Worm (Caenorhabditis elegans) whole organism, L1 larva: ENCODE results near the gene ptr-6.
A peak's percentile ranks its signal among the peaks of the same experiment; 100 is the strongest.

ENCODE experiments used
- C04F5.9 ChIP-seq: sonication (generic microtip); optimal IDR thresholded peaks from 2 replicates; lab custom pipeline; 2016; ENCODE audit warnings: missing genetic modification characterization, missing compliant biosample characterization
- C16A3.4 ChIP-seq: fragments of 150-350 bp; optimal IDR thresholded peaks from 2 replicates; lab custom pipeline; 2014; ENCODE audit warnings: missing biosample characterization, missing genetic modification characterization
- C34B4.2 ChIP-seq: sonication (generic microtip); optimal IDR thresholded peaks from 2 replicates; lab custom pipeline; 2017; ENCODE audit warnings: mild to moderate bottlenecking, missing genetic modification characterization, missing compliant biosample characterization
- blmp-1 ChIP-seq: fragments of 150-350 bp; optimal IDR thresholded peaks from 2 replicates; lab custom pipeline; 2014; ENCODE audit warnings: missing biosample characterization, missing genetic modification characterization
- ceh-63 ChIP-seq: fragments of 200-800 bp; sonication (Bioruptor generic); optimal IDR thresholded peaks from 2 replicates; lab custom pipeline; 2018; ENCODE audit warnings: mild to moderate bottlenecking, missing genetic modification characterization, missing compliant biosample characterization
- ceh-90 ChIP-seq: sonication (generic microtip); optimal IDR thresholded peaks from 2 replicates; lab custom pipeline; 2016; ENCODE audit warnings: missing genetic modification characterization, missing compliant biosample characterization
- ces-1 ChIP-seq: fragments of 150-350 bp; optimal IDR thresholded peaks from 2 replicates; lab custom pipeline; 2014; ENCODE audit warnings: missing biosample characterization, missing genetic modification reagents, missing genetic modification characterization
- dsc-1 ChIP-seq: sonication (generic microtip); optimal IDR thresholded peaks from 2 replicates; lab custom pipeline; 2016; ENCODE audit warnings: mild to moderate bottlenecking, missing genetic modification characterization, missing compliant biosample characterization
- efl-1 ChIP-seq, 4 experiments: fragments of 150-350 bp; optimal IDR thresholded peaks in 3 of 4; peaks in 1 of 4; 1 replicate in 1 of 4; 2 replicates in 3 of 4; lab custom pipeline; 2014; ENCODE audit warnings: missing biosample characterization in 2 of 4, missing genetic modification characterization in 2 of 4, missing genetic modification reagents in 2 of 4
- ets-5 ChIP-seq: fragments of 200-800 bp; sonication (Bioruptor generic); IDR thresholded peaks from 2 replicates; pipeline ENCODE4 v1.3.6; 2022; ENCODE audit warnings: missing genetic modification characterization, missing compliant biosample characterization
- fkh-10 ChIP-seq: sonication (generic microtip); optimal IDR thresholded peaks from 2 replicates; lab custom pipeline; 2017; ENCODE audit warnings: missing biosample characterization, missing genetic modification reagents, missing genetic modification characterization
- fkh-4 ChIP-seq: sonication (generic microtip); optimal IDR thresholded peaks from 2 replicates; lab custom pipeline; 2016; ENCODE audit warnings: missing compliant biosample characterization, missing genetic modification characterization, borderline replicate concordance
- grh-1 ChIP-seq: fragments of 200-800 bp; sonication (Bioruptor generic); IDR thresholded peaks from 2 replicates; pipeline ENCODE4 v1.3.6; 2022; ENCODE audit warnings: missing genetic modification reagents, missing genetic modification characterization, missing compliant biosample characterization
- hlh-17 ChIP-seq: fragments of 200-800 bp; sonication (Bioruptor generic); optimal IDR thresholded peaks from 2 replicates; lab custom pipeline; 2018; ENCODE audit warnings: missing genetic modification characterization, mild to moderate bottlenecking, missing compliant biosample characterization, moderate library complexity, borderline replicate concordance
- hlh-4 ChIP-seq: sonication (generic microtip); optimal IDR thresholded peaks from 2 replicates; lab custom pipeline; 2016; ENCODE audit warnings: mild to moderate bottlenecking, missing genetic modification characterization, missing compliant biosample characterization
- hpl-2 ChIP-seq: fragments of 150-350 bp; optimal IDR thresholded peaks from 2 replicates; lab custom pipeline; 2014; ENCODE audit warnings: missing biosample characterization, missing genetic modification reagents, missing genetic modification characterization
- jun-1 ChIP-seq: fragments of 150-350 bp; optimal IDR thresholded peaks from 2 replicates; lab custom pipeline; 2014; ENCODE audit warnings: missing biosample characterization, missing genetic modification reagents, missing genetic modification characterization
- lsy-2 ChIP-seq, 2 experiments: fragments of 150-350 bp; optimal IDR thresholded peaks; 2 replicates each; lab custom pipeline; 2014; ENCODE audit warnings: missing biosample characterization in 2 of 2, missing genetic modification characterization in 2 of 2
- mef-2 ChIP-seq: fragments of 150-350 bp; optimal IDR thresholded peaks from 2 replicates; lab custom pipeline; 2014; ENCODE audit warnings: missing biosample characterization, missing genetic modification characterization
- nhr-11 ChIP-seq: fragments of 150-350 bp; optimal IDR thresholded peaks from 2 replicates; lab custom pipeline; 2014; ENCODE audit warnings: missing biosample characterization, missing genetic modification characterization
- nhr-12 ChIP-seq: sonication (generic microtip); optimal IDR thresholded peaks from 2 replicates; lab custom pipeline; 2017; ENCODE audit warnings: missing biosample characterization, missing genetic modification characterization
- nhr-19 ChIP-seq: fragments of 200-800 bp; sonication (Bioruptor generic); conservative IDR thresholded peaks from 2 replicates; pipeline ENCODE4 v1.3.6; 2022; ENCODE audit warnings: missing genetic modification characterization, missing compliant biosample characterization
- nhr-237 ChIP-seq: fragments of 150-350 bp; optimal IDR thresholded peaks from 2 replicates; lab custom pipeline; 2014; ENCODE audit warnings: missing biosample characterization, missing genetic modification characterization
- nhr-47 ChIP-seq: sonication (generic microtip); optimal IDR thresholded peaks from 2 replicates; lab custom pipeline; 2016; ENCODE audit warnings: mild to moderate bottlenecking, missing genetic modification characterization, moderate library complexity, missing compliant biosample characterization
- nhr-76 ChIP-seq: sonication (generic microtip); optimal IDR thresholded peaks from 2 replicates; lab custom pipeline; 2017; ENCODE audit warnings: missing biosample characterization, missing genetic modification characterization
- nhr-77 ChIP-seq: fragments of 150-350 bp; optimal IDR thresholded peaks from 2 replicates; lab custom pipeline; 2014; ENCODE audit warnings: missing biosample characterization, missing genetic modification characterization
- nhr-90 ChIP-seq: sonication (generic microtip); optimal IDR thresholded peaks from 2 replicates; lab custom pipeline; 2016; ENCODE audit warnings: mild to moderate bottlenecking, missing genetic modification characterization, missing compliant biosample characterization; ENCODE audit not compliant: poor library complexity
- pax-3 ChIP-seq: fragments of 200-800 bp; sonication (Bioruptor generic); optimal IDR thresholded peaks from 2 replicates; lab custom pipeline; 2018; ENCODE audit warnings: mild to moderate bottlenecking, missing genetic modification characterization, moderate library complexity, missing compliant biosample characterization
- skn-1 ChIP-seq: fragments of 150-350 bp; optimal IDR thresholded peaks from 2 replicates; lab custom pipeline; 2014; ENCODE audit warnings: missing biosample characterization, missing genetic modification characterization
- snu-23 ChIP-seq: sonication (generic microtip); optimal IDR thresholded peaks from 2 replicates; lab custom pipeline; 2016; ENCODE audit warnings: missing genetic modification characterization, missing compliant biosample characterization
- sup-37 ChIP-seq: fragments of 200-800 bp; sonication (Bioruptor generic); optimal IDR thresholded peaks from 2 replicates; lab custom pipeline; 2018; ENCODE audit warnings: mild to moderate bottlenecking, missing genetic modification characterization, missing compliant biosample characterization
- swsn-7 ChIP-seq: sonication (generic microtip); optimal IDR thresholded peaks from 2 replicates; lab custom pipeline; 2016; ENCODE audit warnings: missing genetic modification characterization, missing compliant biosample characterization
- tbx-2 ChIP-seq: sonication (generic microtip); optimal IDR thresholded peaks from 2 replicates; lab custom pipeline; 2016; ENCODE audit warnings: missing genetic modification characterization, missing compliant biosample characterization
- tlp-1 ChIP-seq: fragments of 150-350 bp; optimal IDR thresholded peaks from 2 replicates; lab custom pipeline; 2014; ENCODE audit warnings: missing biosample characterization, missing genetic modification characterization
- unc-130 ChIP-seq: fragments of 150-350 bp; optimal IDR thresholded peaks from 2 replicates; lab custom pipeline; 2017; ENCODE audit warnings: missing biosample characterization, missing genetic modification characterization, inconsistent platforms
- unc-62 ChIP-seq: fragments of 150-350 bp; optimal IDR thresholded peaks from 2 replicates; lab custom pipeline; 2014; ENCODE audit warnings: missing biosample characterization, missing genetic modification reagents, missing genetic modification characterization
- unc-86 ChIP-seq: sonication (generic microtip); optimal IDR thresholded peaks from 2 replicates; lab custom pipeline; 2016; ENCODE audit warnings: missing genetic modification characterization, missing compliant biosample characterization
- zag-1 ChIP-seq: fragments of 150-350 bp; optimal IDR thresholded peaks from 2 replicates; lab custom pipeline; 2014; ENCODE audit warnings: missing biosample characterization, missing genetic modification characterization
- zip-4 ChIP-seq: fragments of 200-800 bp; sonication (Bioruptor generic); optimal IDR thresholded peaks from 2 replicates; lab custom pipeline; 2018; ENCODE audit warnings: mild to moderate bottlenecking, missing genetic modification characterization, moderate library complexity, missing compliant biosample characterization

ptr-6 gene

DNA sequence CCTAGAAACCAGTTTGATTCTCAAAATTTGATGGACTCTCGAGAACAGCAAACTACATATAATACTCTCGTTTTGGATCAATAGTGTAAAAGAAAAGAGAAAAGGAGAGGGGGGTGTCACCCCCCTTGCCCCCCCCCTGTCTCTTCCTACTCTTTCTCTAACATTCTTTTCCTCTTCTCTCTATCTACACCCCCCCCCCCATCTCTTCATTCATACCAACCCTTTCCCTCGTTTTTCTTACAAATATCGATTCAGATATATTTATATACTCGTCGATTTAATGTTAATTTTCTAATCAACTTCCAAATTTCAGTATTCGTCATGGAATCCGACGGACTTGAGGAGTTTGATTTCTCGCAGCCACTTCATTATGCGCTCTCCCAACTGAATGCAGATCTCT is 15.5 kb downstream of the ptr-6 start, which contains the start of gene EGAP2.1:
EGAP2.1 (plus strand) TSS at position 301 of the 400 bp plus-strand sequence.
- peak; percentile 4 for TF ChIP-seq blmp-1
- no peak for TF ChIP-seq nhr-11 (tag; lab: Kevin White, UChicago)
- no peak for TF ChIP-seq ets-5 (GFP tag; lab: Robert Waterston, UW)
- TF ChIP-seq ceh-63 (GFP tag; lab: Kevin White, UChicago) = no peak
- TF ChIP-seq C04F5.9 (tag; lab: Kevin White, UChicago) = no peak
- TF ChIP-seq swsn-7 (tag; lab: Kevin White, UChicago) = no peak
- TF ChIP-seq nhr-47 (tag; lab: Kevin White, UChicago) = no peak

DNA sequence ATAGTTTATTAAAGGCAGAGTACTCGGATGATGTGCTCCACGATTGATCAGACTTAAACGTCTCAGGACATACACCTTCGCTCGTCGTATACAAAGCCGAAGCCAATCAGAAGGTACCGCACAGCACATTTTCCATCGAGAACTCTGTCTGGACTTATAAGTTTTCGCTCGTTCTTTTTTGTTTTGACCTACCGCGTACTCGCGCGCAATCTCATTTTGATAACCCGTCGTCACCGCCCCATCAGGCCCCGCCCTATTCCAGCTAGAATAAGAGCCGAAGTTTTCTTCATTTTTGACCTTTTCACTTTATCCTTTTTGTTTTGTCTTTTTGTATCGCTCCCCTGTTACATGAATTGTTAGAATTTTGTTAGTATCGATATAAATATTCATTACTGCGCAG is 17.0 kb downstream of the ptr-6 start, which contains the start of gene EGAP2.2:
EGAP2.2 (plus strand) TSS at position 301 of the 400 bp plus-strand sequence.
- no peak for TF ChIP-seq mef-2
- no peak for TF ChIP-seq swsn-7 (tag; lab: Kevin White, UChicago)
- TF ChIP-seq ceh-63 (GFP tag; lab: Kevin White, UChicago) = no peak
- no peak for TF ChIP-seq dsc-1 (tag; lab: Kevin White, UChicago)
- TF ChIP-seq tlp-1 (tag; lab: Kevin White, UChicago) = no peak
- TF ChIP-seq skn-1 = no peak
- no peak for TF ChIP-seq unc-86
- TF ChIP-seq nhr-77 (tag; lab: Kevin White, UChicago) = no peak
- no peak for TF ChIP-seq blmp-1
- no peak for TF ChIP-seq efl-1 (optimal IDR thresholded peaks at IDR 0.05; lab: Kevin White, UChicago)
- TF ChIP-seq efl-1 (GFP tag; optimal IDR thresholded peaks at IDR 0.05 in 1 of 2; lab: Kevin White, UChicago) = no peak
- TF ChIP-seq ces-1 (GFP tag; lab: Kevin White, UChicago) = no peak
- no peak for TF ChIP-seq zag-1 (tag; lab: Kevin White, UChicago)
- TF ChIP-seq grh-1 (GFP tag; lab: Robert Waterston, UW) = no peak
- no peak for TF ChIP-seq jun-1 (tag; lab: Kevin White, UChicago)
- TF ChIP-seq hlh-17 (GFP tag; lab: Kevin White, UChicago) = no peak
- TF ChIP-seq nhr-90 (tag; lab: Kevin White, UChicago) = no peak
- no peak for TF ChIP-seq nhr-47 (tag; lab: Kevin White, UChicago)
- no peak for TF ChIP-seq nhr-19 (GFP tag; lab: Robert Waterston, UW)
- no peak for TF ChIP-seq ceh-90
- TF ChIP-seq zip-4 (GFP tag; lab: Kevin White, UChicago) = no peak

DNA sequence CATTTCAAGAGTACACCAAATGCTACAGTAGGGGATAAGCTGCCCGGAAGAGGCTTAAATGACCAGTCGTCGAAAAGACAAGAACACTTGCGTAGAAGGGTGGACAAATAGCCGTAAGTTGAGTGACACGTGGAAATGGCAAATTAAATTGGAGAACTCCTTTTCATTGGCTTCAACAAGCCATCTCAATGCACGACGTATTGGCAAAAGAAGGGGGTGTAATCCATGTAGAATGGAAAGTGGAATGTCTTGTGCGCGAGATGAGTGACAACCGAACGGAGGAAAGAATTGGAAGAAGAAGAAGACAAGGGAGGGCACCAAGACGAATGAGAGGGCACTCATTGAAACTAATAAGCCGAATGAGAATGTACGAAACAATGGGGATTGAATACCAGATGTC is 18.0 kb downstream of the ptr-6 start:
- TF ChIP-seq lsy-2 (tag; optimal IDR thresholded peaks at IDR 0.05; lab: Kevin White, UChicago) (no peak), sup-37 (GFP tag; lab: Kevin White, UChicago) (no peak), snu-23 (no peak), nhr-76 (no peak), efl-1 (optimal IDR thresholded peaks at IDR 0.05; lab: Kevin White, UChicago) (no peak), efl-1 (GFP tag; optimal IDR thresholded peaks at IDR 0.05 in 1 of 2; lab: Kevin White, UChicago) (no peak), nhr-12 (tag; lab: Kevin White, UChicago) (no peak), swsn-7 (tag; lab: Kevin White, UChicago) (no peak), tbx-2 (no peak), unc-62 (no peak), pax-3 (no peak), C34B4.2 (tag; lab: Kevin White, UChicago) (no peak), fkh-10 (GFP tag; lab: Kevin White, UChicago) (no peak), fkh-4 (no peak), C16A3.4 (tag; lab: Kevin White, UChicago) (no peak), unc-130 (tag; lab: Kevin White, UChicago) (no peak), hpl-2 (no peak), dsc-1 (tag; lab: Kevin White, UChicago) (no peak), nhr-11 (tag; lab: Kevin White, UChicago) (no peak), hlh-4 (tag; lab: Kevin White, UChicago) (no peak), nhr-237 (no peak)
